Worm (Caenorhabditis elegans): ENCODE results near the gene ador-1.

- no peak for TF ChIP-seq nhr-237 (tag; optimal IDR thresholded peaks at IDR 0.05)
- no peak for TF ChIP-seq unc-39 (tag; optimal IDR thresholded peaks at IDR 0.05)
- no peak for TF ChIP-seq unc-130 (GFP tag; optimal IDR thresholded peaks at IDR 0.05)
- no peak for TF ChIP-seq fkh-10 (GFP tag; optimal IDR thresholded peaks at IDR 0.05)
- TF ChIP-seq egl-43 (GFP tag; IDR thresholded peaks at IDR 0.05) = 0 out of 2 replicates have a peak, but pooled peaks have one; percentile 46
- peak; percentile 69 to 97 for TF ChIP-seq unc-62 (GFP tag; optimal IDR thresholded peaks at IDR 0.05 in 1 of 2)
- no peak for TF ChIP-seq unc-62 (tag; optimal IDR thresholded peaks at IDR 0.05)
- TF ChIP-seq daf-12 (tag; optimal IDR thresholded peaks at IDR 0.05) = no peak
- no peak for TF ChIP-seq nhr-11 (tag; optimal IDR thresholded peaks at IDR 0.05)
- no peak for TF ChIP-seq nhr-25 (tag; optimal IDR thresholded peaks at IDR 0.05; ENCODE audit: borderline replicate concordance, insufficient read depth)
- no peak for TF ChIP-seq ceh-20 (GFP tag; IDR thresholded peaks at IDR 0.05)
Observed at ce11 chrII:12518809-12519344, 16.2 kb upstream of the ador-1 start, which contains the start of gene srh-70.

Data from whole organism, L4 larva.